Fruit fly (Drosophila melanogaster) whole organism, pupa: Measurements from ENCODE around the gene P5CS.

Experiments used
- CG12605 ChIP-seq: fragments of 200-800 bp; sonication (Bioruptor generic); IDR thresholded peaks from 2 replicates; pipeline ENCODE4 v1.3.6; 2022; ENCODE audit warnings: missing biosample characterization, missing genetic modification characterization
- CG32121 ChIP-seq: fragments of 200-800 bp; sonication (Bioruptor generic); IDR thresholded peaks from 2 replicates; pipeline ENCODE4 v1.3.6; 2022; ENCODE audit warnings: missing biosample characterization, missing genetic modification characterization
- CG4496 ChIP-seq: fragments of 200-800 bp; sonication (Bioruptor generic); IDR thresholded peaks from 3 replicates; pipeline ENCODE4 v1.3.6; 2022; ENCODE audit warnings: missing biosample characterization, missing genetic modification characterization
- CG9948 ChIP-seq: fragments of 200-800 bp; sonication (Bioruptor generic); optimal IDR thresholded peaks from 2 replicates; lab custom pipeline; 2018; ENCODE audit warnings: missing biosample characterization, mild to moderate bottlenecking, missing genetic modification characterization, moderate library complexity
- Pif1B ChIP-seq: fragments of 200-800 bp; sonication (Bioruptor generic); optimal IDR thresholded peaks from 3 replicates; lab custom pipeline; 2016; ENCODE audit warnings: missing biosample characterization, missing genetic modification characterization
- fd96Ca ChIP-seq: fragments of 200-800 bp; sonication (Bioruptor generic); IDR thresholded peaks from 3 replicates; pipeline ENCODE4 v1.3.6; 2022; ENCODE audit warnings: missing biosample characterization, missing genetic modification characterization
- gl ChIP-seq: fragments of 200-800 bp; sonication (Bioruptor generic); optimal IDR thresholded peaks from 2 replicates; lab custom pipeline; 2018; ENCODE audit warnings: missing biosample characterization, mild to moderate bottlenecking, missing genetic modification characterization
- rn ChIP-seq: fragments of 200-800 bp; sonication (Bioruptor generic); IDR thresholded peaks from 2 replicates; pipeline ENCODE4 v1.3.6; 2022; ENCODE audit warnings: missing biosample characterization, missing genetic modification characterization

- TF ChIP-seq Pif1B (GFP tag; lab: Kevin White, UChicago): peak; percentile 53
- TF ChIP-seq fd96Ca (GFP tag; lab: Robert Waterston, UW): no peak
- peak; percentile 4 for TF ChIP-seq CG9948
- no peak; the same call in 1 of the 2 replicates for TF ChIP-seq CG12605
- peak; percentile 83 for TF ChIP-seq gl
- no peak for TF ChIP-seq rn
- TF ChIP-seq CG32121 (GFP tag; lab: Robert Waterston, UW): peak; percentile 61
- peak; percentile 58; the same call in 2 of the 3 replicates for TF ChIP-seq CG4496 (GFP tag; lab: Robert Waterston, UW)
Measured at dm6 chr3L:21934462-21934861, 37.3 kb upstream of the P5CS start, which contains the start of gene SLC22A.
